Worm (Caenorhabditis elegans) whole organism, L1 larva: Measurements from ENCODE around the gene frpr-19.

ENCODE experiments used
- C16A3.4 ChIP-seq: fragments of 150-350 bp; optimal IDR thresholded peaks from 2 replicates; lab custom pipeline; 2014; ENCODE audit warnings: missing biosample characterization, missing genetic modification characterization
- F16B12.6 ChIP-seq: fragments of 150-350 bp; optimal IDR thresholded peaks from 2 replicates; lab custom pipeline; 2014; ENCODE audit warnings: missing biosample characterization, missing genetic modification characterization
- alr-1 ChIP-seq: fragments of 200-800 bp; sonication (Bioruptor generic); optimal IDR thresholded peaks from 2 replicates; lab custom pipeline; 2018; ENCODE audit warnings: borderline replicate concordance, mild to moderate bottlenecking, missing genetic modification characterization, missing compliant biosample characterization
- blmp-1 ChIP-seq: fragments of 150-350 bp; optimal IDR thresholded peaks from 2 replicates; lab custom pipeline; 2014; ENCODE audit warnings: missing biosample characterization, missing genetic modification characterization
- ceh-63 ChIP-seq: fragments of 200-800 bp; sonication (Bioruptor generic); optimal IDR thresholded peaks from 2 replicates; lab custom pipeline; 2018; ENCODE audit warnings: mild to moderate bottlenecking, missing genetic modification characterization, missing compliant biosample characterization
- ceh-82 ChIP-seq, 3 experiments: fragments of 150-350 bp in 1 of 3; sonication (generic microtip) in 2 of 3; optimal IDR thresholded peaks; 2 replicates each; lab custom pipeline; 2014 to 2017; ENCODE audit warnings: missing biosample characterization in 3 of 3, missing genetic modification characterization in 3 of 3
- ceh-88 ChIP-seq: fragments of 200-800 bp; sonication (Bioruptor generic); IDR thresholded peaks from 2 replicates; pipeline ENCODE4 v1.3.6; 2022; ENCODE audit warnings: missing genetic modification characterization, missing compliant biosample characterization
- ceh-90 ChIP-seq: sonication (generic microtip); optimal IDR thresholded peaks from 2 replicates; lab custom pipeline; 2016; ENCODE audit warnings: missing genetic modification characterization, missing compliant biosample characterization
- ces-1 ChIP-seq: fragments of 150-350 bp; optimal IDR thresholded peaks from 2 replicates; lab custom pipeline; 2014; ENCODE audit warnings: missing biosample characterization, missing genetic modification reagents, missing genetic modification characterization
- dpl-1 ChIP-seq, 3 experiments: fragments of 150-350 bp in 2 of 3; sonication (generic microtip) in 1 of 3; optimal IDR thresholded peaks; 2 replicates each; lab custom pipeline; 2014 to 2017; ENCODE audit warnings: missing biosample characterization in 3 of 3, missing genetic modification characterization in 3 of 3, missing genetic modification reagents in 3 of 3
- dsc-1 ChIP-seq: sonication (generic microtip); optimal IDR thresholded peaks from 2 replicates; lab custom pipeline; 2016; ENCODE audit warnings: mild to moderate bottlenecking, missing genetic modification characterization, missing compliant biosample characterization
- egl-13 ChIP-seq: sonication (generic microtip); optimal IDR thresholded peaks from 2 replicates; lab custom pipeline; 2016; ENCODE audit warnings: missing genotype, missing genetic modification reagents, missing genetic modification characterization, missing compliant biosample characterization
- egl-27 ChIP-seq, 2 experiments: fragments of 150-350 bp in 1 of 2; sonication (generic microtip); optimal IDR thresholded peaks; 3 replicates each; lab custom pipeline; 2017 to 2018; ENCODE audit warnings: missing biosample characterization in 2 of 2, missing genetic modification characterization in 2 of 2, missing genetic modification reagents in 2 of 2
- elt-2 ChIP-seq: sonication (generic microtip); optimal IDR thresholded peaks from 2 replicates; lab custom pipeline; 2016; ENCODE audit warnings: missing genetic modification characterization, mild to moderate bottlenecking, inconsistent platforms, missing compliant biosample characterization, missing genetic modification reagents
- elt-3 ChIP-seq, 6 experiments: fragments of 150-350 bp in 1 of 6; sonication (generic microtip); optimal IDR thresholded peaks; 2 replicates each; lab custom pipeline; 2017 to 2018; ENCODE audit warnings: missing biosample characterization in 6 of 6, missing genetic modification characterization in 6 of 6, inconsistent platforms in 1 of 6
- fkh-10 ChIP-seq: sonication (generic microtip); optimal IDR thresholded peaks from 2 replicates; lab custom pipeline; 2017; ENCODE audit warnings: missing biosample characterization, missing genetic modification reagents, missing genetic modification characterization
- fkh-8 ChIP-seq: sonication (generic microtip); optimal IDR thresholded peaks from 2 replicates; lab custom pipeline; 2016; ENCODE audit warnings: mild to moderate bottlenecking, missing genetic modification characterization, missing compliant biosample characterization
- fos-1 ChIP-seq: fragments of 150-350 bp; optimal IDR thresholded peaks from 2 replicates; lab custom pipeline; 2014; ENCODE audit warnings: missing biosample characterization, missing genetic modification characterization
- grh-1 ChIP-seq: fragments of 200-800 bp; sonication (Bioruptor generic); IDR thresholded peaks from 2 replicates; pipeline ENCODE4 v1.3.6; 2022; ENCODE audit warnings: missing genetic modification reagents, missing genetic modification characterization, missing compliant biosample characterization
- hlh-4 ChIP-seq: sonication (generic microtip); optimal IDR thresholded peaks from 2 replicates; lab custom pipeline; 2016; ENCODE audit warnings: mild to moderate bottlenecking, missing genetic modification characterization, missing compliant biosample characterization
- hpl-2 ChIP-seq: fragments of 150-350 bp; optimal IDR thresholded peaks from 2 replicates; lab custom pipeline; 2014; ENCODE audit warnings: missing biosample characterization, missing genetic modification reagents, missing genetic modification characterization
- irx-1 ChIP-seq: sonication (generic microtip); optimal IDR thresholded peaks from 2 replicates; lab custom pipeline; 2016; ENCODE audit warnings: missing genetic modification characterization, missing compliant biosample characterization
- isw-1 ChIP-seq: fragments of 200-800 bp; sonication (Bioruptor generic); IDR thresholded peaks from 2 replicates; pipeline ENCODE4 v1.3.6; 2022; ENCODE audit warnings: missing genetic modification characterization, missing compliant biosample characterization
- lin-14 ChIP-seq: fragments of 200-800 bp; sonication (Bioruptor generic); optimal IDR thresholded peaks from 2 replicates; lab custom pipeline; 2018; ENCODE audit warnings: mild to moderate bottlenecking, missing genetic modification characterization, moderate library complexity, missing compliant biosample characterization
- lin-35 ChIP-seq, 2 experiments: fragments of 150-350 bp; optimal IDR thresholded peaks; 2 replicates each; lab custom pipeline; 2014; ENCODE audit warnings: missing biosample characterization in 2 of 2, missing genetic modification characterization in 2 of 2, missing genetic modification reagents in 2 of 2
- lin-39 ChIP-seq: fragments of 150-350 bp; optimal IDR thresholded peaks from 2 replicates; lab custom pipeline; 2014; ENCODE audit warnings: missing biosample characterization, missing genetic modification reagents, missing genetic modification characterization
- lir-3 ChIP-seq: sonication (generic microtip); optimal IDR thresholded peaks from 2 replicates; lab custom pipeline; 2016; ENCODE audit warnings: mild to moderate bottlenecking, missing genetic modification characterization, moderate library complexity, missing compliant biosample characterization; ENCODE audit not compliant: poor library complexity
- lsy-2 ChIP-seq, 2 experiments: fragments of 150-350 bp; optimal IDR thresholded peaks; 2 replicates each; lab custom pipeline; 2014; ENCODE audit warnings: missing biosample characterization in 2 of 2, missing genetic modification characterization in 2 of 2
- mdl-1 ChIP-seq, 2 experiments: fragments of 150-350 bp; optimal IDR thresholded peaks; 2 replicates each; lab custom pipeline; 2014 to 2017; ENCODE audit warnings: missing biosample characterization in 2 of 2, missing genetic modification characterization in 2 of 2, inconsistent platforms in 1 of 2
- mef-2 ChIP-seq: fragments of 150-350 bp; optimal IDR thresholded peaks from 2 replicates; lab custom pipeline; 2014; ENCODE audit warnings: missing biosample characterization, missing genetic modification characterization
- mep-1 ChIP-seq: fragments of 150-350 bp; optimal IDR thresholded peaks from 2 replicates; lab custom pipeline; 2014; ENCODE audit warnings: missing biosample characterization, missing genetic modification characterization
- nhr-12 ChIP-seq: sonication (generic microtip); optimal IDR thresholded peaks from 2 replicates; lab custom pipeline; 2017; ENCODE audit warnings: missing biosample characterization, missing genetic modification characterization
- nhr-19 ChIP-seq: fragments of 200-800 bp; sonication (Bioruptor generic); conservative IDR thresholded peaks from 2 replicates; pipeline ENCODE4 v1.3.6; 2022; ENCODE audit warnings: missing genetic modification characterization, missing compliant biosample characterization
- nhr-28 ChIP-seq: fragments of 150-350 bp; optimal IDR thresholded peaks from 2 replicates; lab custom pipeline; 2014; ENCODE audit warnings: missing biosample characterization, missing genetic modification characterization
- nhr-71 ChIP-seq: sonication (generic microtip); optimal IDR thresholded peaks from 2 replicates; lab custom pipeline; 2016; ENCODE audit warnings: mild to moderate bottlenecking, missing genetic modification characterization, moderate library complexity, missing compliant biosample characterization
- nhr-76 ChIP-seq: sonication (generic microtip); optimal IDR thresholded peaks from 2 replicates; lab custom pipeline; 2017; ENCODE audit warnings: missing biosample characterization, missing genetic modification characterization
- nhr-84 ChIP-seq: sonication (generic microtip); optimal IDR thresholded peaks from 2 replicates; lab custom pipeline; 2017; ENCODE audit warnings: missing biosample characterization, missing genetic modification characterization
- nhr-90 ChIP-seq: sonication (generic microtip); optimal IDR thresholded peaks from 2 replicates; lab custom pipeline; 2016; ENCODE audit warnings: mild to moderate bottlenecking, missing genetic modification characterization, missing compliant biosample characterization; ENCODE audit not compliant: poor library complexity
- rnt-1 ChIP-seq: sonication (generic microtip); optimal IDR thresholded peaks from 2 replicates; lab custom pipeline; 2016; ENCODE audit warnings: mild to moderate bottlenecking, missing genetic modification characterization, moderate library complexity, missing compliant biosample characterization
- snpc-4 ChIP-seq: fragments of 150-350 bp; optimal IDR thresholded peaks from 2 replicates; lab custom pipeline; 2014; ENCODE audit warnings: missing biosample characterization, missing genetic modification characterization
- snu-23 ChIP-seq: sonication (generic microtip); optimal IDR thresholded peaks from 2 replicates; lab custom pipeline; 2016; ENCODE audit warnings: missing genetic modification characterization, missing compliant biosample characterization
- sox-4 ChIP-seq: sonication (generic microtip); optimal IDR thresholded peaks from 2 replicates; lab custom pipeline; 2016; ENCODE audit warnings: missing genetic modification characterization, missing compliant biosample characterization
- sup-37 ChIP-seq: fragments of 200-800 bp; sonication (Bioruptor generic); optimal IDR thresholded peaks from 2 replicates; lab custom pipeline; 2018; ENCODE audit warnings: mild to moderate bottlenecking, missing genetic modification characterization, missing compliant biosample characterization
- tbx-2 ChIP-seq: sonication (generic microtip); optimal IDR thresholded peaks from 2 replicates; lab custom pipeline; 2016; ENCODE audit warnings: missing genetic modification characterization, missing compliant biosample characterization
- unc-86 ChIP-seq: sonication (generic microtip); optimal IDR thresholded peaks from 2 replicates; lab custom pipeline; 2016; ENCODE audit warnings: missing genetic modification characterization, missing compliant biosample characterization
- vab-15 ChIP-seq: sonication (generic microtip); optimal IDR thresholded peaks from 2 replicates; lab custom pipeline; 2017; ENCODE audit warnings: missing genotype, mild to moderate bottlenecking, missing genetic modification characterization, missing compliant biosample characterization
- xbp-1 ChIP-seq: sonication (generic microtip); optimal IDR thresholded peaks from 2 replicates; lab custom pipeline; 2016; ENCODE audit warnings: missing genetic modification characterization, missing compliant biosample characterization
- zip-4 ChIP-seq: fragments of 200-800 bp; sonication (Bioruptor generic); optimal IDR thresholded peaks from 2 replicates; lab custom pipeline; 2018; ENCODE audit warnings: mild to moderate bottlenecking, missing genetic modification characterization, moderate library complexity, missing compliant biosample characterization
- ztf-11 ChIP-seq, 2 experiments: sonication (generic microtip); optimal IDR thresholded peaks; 2 replicates each; lab custom pipeline; 2016 to 2017; ENCODE audit warnings: missing genetic modification characterization in 2 of 2, missing biosample characterization in 1 of 2, missing compliant biosample characterization in 1 of 2
- ztf-4 ChIP-seq: fragments of 150-350 bp; optimal IDR thresholded peaks from 2 replicates; lab custom pipeline; 2014; ENCODE audit warnings: missing biosample characterization, missing genetic modification characterization

frpr-19 gene

DNA sequence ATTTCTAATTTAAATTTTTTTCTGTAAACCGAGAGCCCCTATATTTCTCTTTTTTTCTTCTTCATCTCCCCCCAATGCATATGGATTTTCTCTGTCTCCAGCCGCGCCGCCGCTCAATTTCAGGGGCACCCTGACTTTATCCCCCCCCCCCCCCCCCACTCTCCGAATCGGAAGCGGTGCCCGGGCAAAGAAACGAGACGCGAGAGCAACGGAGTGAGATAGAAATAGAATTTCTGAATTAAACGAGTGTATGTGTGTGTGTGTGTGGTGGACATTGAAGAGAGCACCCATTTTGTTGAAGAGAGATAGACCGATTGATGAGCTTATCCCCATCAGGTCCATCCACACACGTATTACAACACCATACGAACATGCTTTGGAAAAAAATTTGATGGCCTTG, 44.3 kb upstream of the frpr-19 start (continued):
- TF ChIP-seq ceh-82 (tag; optimal IDR thresholded peaks at IDR 0.05; lab: Kevin White, UChicago) (no peak), elt-3 (tag; optimal IDR thresholded peaks at IDR 0.05; lab: Kevin White, UChicago) (no peak), irx-1 (tag; lab: Kevin White, UChicago) (no peak), lir-3 (tag; lab: Kevin White, UChicago) (no peak), nhr-28 (tag; lab: Kevin White, UChicago) (no peak), vab-15 (no peak), xbp-1 (tag; lab: Kevin White, UChicago) (no peak), nhr-12 (tag; lab: Kevin White, UChicago) (no peak), hpl-2 (GFP tag; lab: Kevin White, UChicago) (no peak), ceh-63 (no peak), mef-2 (tag; lab: Kevin White, UChicago) (no peak), nhr-84 (tag; lab: Kevin White, UChicago) (no peak), rnt-1 (tag; lab: Kevin White, UChicago) (peak; percentile 35), snu-23 (GFP tag; lab: Kevin White, UChicago) (no peak), egl-27 (tag; optimal IDR thresholded peaks at IDR 0.05; lab: Kevin White, UChicago) (no peak)

DNA sequence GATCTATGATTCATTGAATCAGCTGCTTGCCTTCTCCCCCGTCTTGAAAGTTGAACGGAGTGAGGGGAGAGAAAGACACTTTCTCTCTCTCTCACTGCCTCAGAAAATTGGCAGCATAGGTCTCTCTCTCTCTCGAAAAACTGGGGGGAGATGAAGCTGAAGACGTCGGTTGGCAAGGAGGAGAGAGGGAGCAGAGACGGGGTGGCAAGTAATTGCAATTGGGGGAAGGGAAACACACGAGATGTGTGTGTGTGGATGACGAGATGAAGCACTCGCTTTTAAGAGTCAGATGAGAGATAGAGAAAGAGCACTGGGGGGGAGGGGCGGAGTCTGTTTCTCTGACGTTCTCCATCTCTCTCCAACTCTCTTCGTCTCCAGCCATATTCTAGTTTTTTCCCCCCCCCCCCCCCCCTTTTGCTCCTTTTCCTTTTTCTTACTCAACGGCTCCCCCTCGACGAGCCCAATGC, 42.6 kb upstream of the frpr-19 start, which contains the start of gene cmk-1:
Gene cmk-1, plus strand, starts transcription at position 417 of the 467 bp plus-strand sequence.
- TF ChIP-seq elt-2 (tag; lab: Kevin White, UChicago) (no peak), dpl-1 (GFP tag; optimal IDR thresholded peaks at IDR 0.05; lab: Kevin White, UChicago) (peak in 1 of 3 experiments; percentile 21), ceh-82 (tag; optimal IDR thresholded peaks at IDR 0.05; lab: Kevin White, UChicago) (peak in 2 of 3 experiments; percentile 28 to 64), fos-1 (peak; percentile 28), ceh-90 (tag; lab: Kevin White, UChicago) (no peak), zip-4 (no peak), sox-4 (tag; lab: Kevin White, UChicago) (peak; percentile 24), snu-23 (GFP tag; lab: Kevin White, UChicago) (peak; percentile 66), hlh-4 (no peak), alr-1 (tag; lab: Kevin White, UChicago) (no peak), fkh-8 (tag; lab: Kevin White, UChicago) (peak; percentile 97), dsc-1 (peak; percentile 72), ztf-4 (tag; lab: Kevin White, UChicago) (peak; percentile 46), mdl-1 (tag; optimal IDR thresholded peaks at IDR 0.05; lab: Kevin White, UChicago) (peak in 1 of 2 experiments; percentile 16), sup-37 (GFP tag; lab: Kevin White, UChicago) (no peak), mep-1 (peak; percentile 18), ceh-88 (GFP tag; lab: Robert Waterston, UW) (no peak), nhr-76 (tag; lab: Kevin White, UChicago) (no peak), F16B12.6 (tag; lab: Kevin White, UChicago) (no peak), fkh-10 (GFP tag; lab: Kevin White, UChicago) (peak; percentile 61), C16A3.4 (tag; lab: Kevin White, UChicago) (no peak), nhr-90 (tag; lab: Kevin White, UChicago) (no peak), mef-2 (tag; lab: Kevin White, UChicago) (no peak), snpc-4 (tag; lab: Kevin White, UChicago) (no peak), lsy-2 (tag; optimal IDR thresholded peaks at IDR 0.05; lab: Kevin White, UChicago) (peak; percentile 43 to 62), tbx-2 (tag; lab: Kevin White, UChicago) (peak; percentile 75), unc-86 (peak; percentile 79), egl-27 (tag; optimal IDR thresholded peaks at IDR 0.05; lab: Kevin White, UChicago) (no peak), nhr-19 (GFP tag; lab: Robert Waterston, UW) (peak; percentile 36), blmp-1 (no peak), grh-1 (GFP tag; lab: Robert Waterston, UW) (no peak), ztf-11 (tag; optimal IDR thresholded peaks at IDR 0.05; lab: Kevin White, UChicago) (peak in 1 of 2 experiments; percentile 20), lin-35 (GFP tag; optimal IDR thresholded peaks at IDR 0.05; lab: Kevin White, UChicago) (peak in 1 of 2 experiments; percentile 30), lin-14 (peak; percentile 96), nhr-71 (tag; lab: Kevin White, UChicago) (peak; percentile 80), egl-13 (tag; lab: Kevin White, UChicago) (peak; percentile 77), lin-39 (tag; lab: Kevin White, UChicago) (no peak), isw-1 (GFP tag; lab: Robert Waterston, UW) (peak; percentile 45), ces-1 (GFP tag; lab: Kevin White, UChicago) (peak; percentile 38), xbp-1 (tag; lab: Kevin White, UChicago) (peak; percentile 40)
